Fruit fly (Drosophila melanogaster): ENCODE measurements around the gene PIG-P.

DNA sequence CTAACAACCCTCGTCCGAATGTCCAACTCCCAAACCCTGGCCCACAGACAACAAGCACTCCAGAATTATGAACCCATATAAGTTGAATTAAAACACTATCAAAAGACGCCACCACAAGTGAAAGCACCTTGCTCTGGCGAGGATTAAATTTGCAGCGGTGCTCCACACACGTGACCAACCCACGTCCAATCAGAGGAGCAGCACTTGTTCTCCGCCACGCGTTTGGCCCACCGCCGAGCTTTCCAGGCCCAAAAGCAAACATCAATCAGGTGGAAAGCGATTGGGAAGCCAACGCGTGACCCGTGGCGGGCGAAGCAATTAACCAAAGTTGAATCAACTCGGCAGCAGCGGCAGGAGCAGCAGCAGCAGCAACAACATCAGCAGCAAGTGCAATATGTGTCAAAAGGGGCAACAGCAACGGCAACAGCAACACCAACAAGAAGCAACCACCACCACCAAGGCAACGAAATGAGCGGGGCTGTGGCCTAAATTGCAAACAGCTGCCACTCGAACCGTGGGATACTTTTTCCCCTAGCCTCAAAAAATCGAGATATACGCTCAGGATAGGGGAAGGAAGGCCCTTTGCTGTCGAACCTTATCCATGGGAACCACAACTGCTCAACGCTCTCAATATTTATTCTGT lies 25.9 kb downstream of the PIG-P start:
- TF ChIP-seq CG6163 (GFP tag; IDR thresholded peaks at IDR 0.05), result no peak
- TF ChIP-seq cyc (GFP tag; optimal IDR thresholded peaks at IDR 0.05), result no peak
